Fruit fly (Drosophila melanogaster) whole organism, embryonic: ENCODE measurements around the gene CG10576.
A peak's percentile ranks its signal among the peaks of the same experiment; 100 is the strongest.

Source experiments
- Ada2b ChIP-seq: fragments of 200-800 bp; sonication (Bioruptor generic); IDR thresholded peaks from 2 replicates; pipeline ENCODE4 v1.3.6; 2022; ENCODE audit warnings: missing biosample characterization, missing genetic modification characterization
- Atf-2 ChIP-seq: fragments of 200-800 bp; sonication (Bioruptor generic); optimal IDR thresholded peaks from 2 replicates; lab custom pipeline; 2016; ENCODE audit warnings: missing biosample characterization, missing genetic modification characterization
- CG10321 ChIP-seq: fragments of 200-800 bp; sonication (Bioruptor generic); IDR thresholded peaks from 2 replicates; pipeline ENCODE4 v1.3.6; 2022; ENCODE audit warnings: missing biosample characterization, missing genetic modification characterization
- CG11398 ChIP-seq: fragments of 200-800 bp; sonication (Bioruptor generic); optimal IDR thresholded peaks from 2 replicates; lab custom pipeline; 2016; ENCODE audit warnings: missing biosample characterization, missing genetic modification characterization
- CG12659 ChIP-seq: fragments of 200-800 bp; sonication (Bioruptor generic); optimal IDR thresholded peaks from 3 replicates; lab custom pipeline; 2017; ENCODE audit warnings: mild to moderate bottlenecking, missing biosample characterization, missing genetic modification reagents, missing genetic modification characterization
- CG13287 ChIP-seq: fragments of 200-800 bp; sonication (Bioruptor generic); IDR thresholded peaks from 2 replicates; pipeline ENCODE4 v1.3.6; 2022; ENCODE audit warnings: missing biosample characterization, missing genetic modification characterization; ENCODE audit not compliant: partially characterized antibody
- CG13894 ChIP-seq: fragments of 200-800 bp; sonication (Bioruptor generic); optimal IDR thresholded peaks from 3 replicates; lab custom pipeline; 2018; ENCODE audit warnings: missing biosample characterization, mild to moderate bottlenecking, missing genetic modification characterization, moderate library complexity
- CG15514 ChIP-seq: fragments of 200-800 bp; sonication (Bioruptor generic); optimal IDR thresholded peaks from 3 replicates; lab custom pipeline; 2017; ENCODE audit warnings: missing biosample characterization, missing genetic modification characterization, mild to moderate bottlenecking, moderate library complexity, missing genetic modification reagents
- CG15601 ChIP-seq: fragments of 200-800 bp; sonication (Bioruptor generic); optimal IDR thresholded peaks from 3 replicates; lab custom pipeline; 2019; ENCODE audit warnings: missing biosample characterization, mild to moderate bottlenecking, missing genetic modification characterization, moderate library complexity
- CG2116 ChIP-seq: fragments of 200-800 bp; sonication (Bioruptor generic); optimal IDR thresholded peaks from 3 replicates; lab custom pipeline; 2018; ENCODE audit warnings: missing biosample characterization, mild to moderate bottlenecking, missing genetic modification characterization
- CG2120 ChIP-seq: fragments of 200-800 bp; sonication (Bioruptor generic); optimal IDR thresholded peaks from 3 replicates; lab custom pipeline; 2016; ENCODE audit warnings: missing biosample characterization, missing genetic modification characterization
- CG2129 ChIP-seq: fragments of 200-800 bp; sonication (Bioruptor generic); IDR thresholded peaks from 2 replicates; pipeline ENCODE4 v1.3.6; 2022; ENCODE audit warnings: missing biosample characterization, missing genetic modification characterization; ENCODE audit not compliant: partially characterized antibody
- CG2875 ChIP-seq: fragments of 200-800 bp; sonication (Bioruptor generic); optimal IDR thresholded peaks from 2 replicates; lab custom pipeline; 2017; ENCODE audit warnings: missing biosample characterization, mild to moderate bottlenecking, missing genetic modification characterization, missing genetic modification reagents
- CG30403 ChIP-seq: fragments of 200-800 bp; sonication (Bioruptor generic); optimal IDR thresholded peaks from 3 replicates; lab custom pipeline; 2016; ENCODE audit warnings: missing biosample characterization, missing genetic modification characterization
- CG32767 ChIP-seq: fragments of 200-800 bp; sonication (Bioruptor generic); IDR thresholded peaks from 2 replicates; pipeline ENCODE4 v1.3.6; 2022; ENCODE audit warnings: missing biosample characterization, missing genetic modification characterization
- CG4854 ChIP-seq: fragments of 200-800 bp; sonication (Bioruptor generic); optimal IDR thresholded peaks from 2 replicates; lab custom pipeline; 2016; ENCODE audit warnings: missing biosample characterization, missing genetic modification characterization, inconsistent platforms
- CG5245 ChIP-seq: fragments of 200-800 bp; sonication (Bioruptor generic); optimal IDR thresholded peaks from 3 replicates; lab custom pipeline; 2016; ENCODE audit warnings: missing biosample characterization, missing genetic modification characterization
- CG8290 ChIP-seq, 3 experiments: fragments of 200-800 bp; sonication (Bioruptor generic); optimal IDR thresholded peaks; 2 replicates each; lab custom pipeline; 2016 to 2019; ENCODE audit warnings: missing biosample characterization in 3 of 3, missing genetic modification characterization in 3 of 3, mild to moderate bottlenecking in 2 of 3, moderate library complexity in 1 of 3
- Chrac-16 ChIP-seq: fragments of 200-800 bp; sonication (Bioruptor generic); optimal IDR thresholded peaks from 3 replicates; lab custom pipeline; 2016; ENCODE audit warnings: missing biosample characterization, missing genetic modification characterization
- Dbx ChIP-seq: fragments of 200-800 bp; sonication (Bioruptor generic); IDR thresholded peaks from 3 replicates; pipeline ENCODE4 v1.3.6; 2022; ENCODE audit warnings: missing biosample characterization, missing genetic modification characterization
- Dp ChIP-seq: fragments of 200-800 bp; sonication (Bioruptor generic); optimal IDR thresholded peaks from 2 replicates; lab custom pipeline; 2018; ENCODE audit warnings: missing biosample characterization, mild to moderate bottlenecking, missing genetic modification characterization, moderate library complexity
- Ets97D ChIP-seq: fragments of 200-800 bp; sonication (Bioruptor generic); optimal IDR thresholded peaks from 3 replicates; lab custom pipeline; 2016; ENCODE audit warnings: missing biosample characterization, missing genetic modification characterization
- HLH4C ChIP-seq: fragments of 200-800 bp; sonication (Bioruptor generic); IDR thresholded peaks from 3 replicates; pipeline ENCODE4 v1.3.6; 2022; ENCODE audit warnings: missing biosample characterization, missing genetic modification characterization; ENCODE audit not compliant: partially characterized antibody
- Hsf ChIP-seq: fragments of 200-800 bp; sonication (Bioruptor generic); optimal IDR thresholded peaks from 3 replicates; lab custom pipeline; 2016; ENCODE audit warnings: missing biosample characterization, missing genetic modification characterization
- Max ChIP-seq: fragments of 200-800 bp; sonication (Bioruptor generic); optimal IDR thresholded peaks from 2 replicates; lab custom pipeline; 2016; ENCODE audit warnings: missing biosample characterization, mild to moderate bottlenecking, missing genetic modification characterization
- Med ChIP-seq: fragments of 200-800 bp; sonication (Bioruptor generic); peaks from one replicate; lab custom pipeline; 2016; ENCODE audit warnings: missing biosample characterization, missing genetic modification characterization, mild to moderate bottlenecking, inconsistent platforms, moderate library complexity
- NC2β ChIP-seq: fragments of 200-800 bp; sonication (Bioruptor generic); optimal IDR thresholded peaks from 2 replicates; lab custom pipeline; 2016; ENCODE audit warnings: missing biosample characterization, missing genetic modification characterization
- Rfx ChIP-seq: fragments of 200-800 bp; sonication (Bioruptor generic); IDR thresholded peaks from 2 replicates; pipeline ENCODE4 v1.3.6; 2022; ENCODE audit warnings: missing biosample characterization, missing genetic modification characterization
- Rx ChIP-seq: fragments of 200-800 bp; sonication (Bioruptor generic); IDR thresholded peaks from 2 replicates; pipeline ENCODE4 v1.3.6; 2022; ENCODE audit warnings: missing biosample characterization, missing genetic modification characterization
- Side ChIP-seq: fragments of 200-800 bp; sonication (Bioruptor generic); optimal IDR thresholded peaks from 2 replicates; lab custom pipeline; 2016; ENCODE audit warnings: missing biosample characterization, missing genetic modification characterization
- Sry-δ ChIP-seq: fragments of 200-800 bp; sonication (Bioruptor generic); optimal IDR thresholded peaks from 2 replicates; lab custom pipeline; 2016; ENCODE audit warnings: missing biosample characterization, missing genetic modification characterization
- Xbp1 ChIP-seq: fragments of 200-800 bp; sonication (Bioruptor generic); optimal IDR thresholded peaks from 3 replicates; lab custom pipeline; 2016; ENCODE audit warnings: missing biosample characterization, mild to moderate bottlenecking, missing genetic modification characterization
- bsh ChIP-seq, 2 experiments: fragments of 200-800 bp; sonication (Bioruptor generic); optimal IDR thresholded peaks; 2 replicates each; lab custom pipeline; 2017 to 2018; ENCODE audit warnings: mild to moderate bottlenecking in 2 of 2, missing biosample characterization in 2 of 2, missing genetic modification characterization in 2 of 2, moderate library complexity in 1 of 2
- danr ChIP-seq: fragments of 200-800 bp; sonication (Bioruptor generic); IDR thresholded peaks from 2 replicates; pipeline ENCODE4 v1.3.6; 2022; ENCODE audit warnings: missing biosample characterization, missing genetic modification characterization
- dimm ChIP-seq: fragments of 200-800 bp; sonication (Bioruptor generic); IDR thresholded peaks from 2 replicates; pipeline ENCODE4 v1.3.6; 2022; ENCODE audit warnings: missing biosample characterization, missing genetic modification characterization
- ems ChIP-seq: fragments of 200-800 bp; sonication (Bioruptor generic); optimal IDR thresholded peaks from 3 replicates; lab custom pipeline; 2016; ENCODE audit warnings: missing biosample characterization, missing genetic modification characterization
- esg ChIP-seq: fragments of 200-800 bp; sonication (Bioruptor generic); conservative IDR thresholded peaks from 2 replicates; pipeline ENCODE4 v1.3.6; 2022; ENCODE audit warnings: missing biosample characterization, missing genetic modification characterization
- fd3F ChIP-seq: fragments of 200-800 bp; sonication (Bioruptor generic); optimal IDR thresholded peaks from 2 replicates; lab custom pipeline; 2018; ENCODE audit warnings: missing biosample characterization, mild to moderate bottlenecking, missing genetic modification characterization, moderate library complexity
- gem ChIP-seq: fragments of 200-800 bp; sonication (Bioruptor generic); optimal IDR thresholded peaks from 2 replicates; lab custom pipeline; 2019; ENCODE audit warnings: missing biosample characterization, mild to moderate bottlenecking, missing genetic modification characterization, moderate library complexity
- grau ChIP-seq: fragments of 200-800 bp; optimal IDR thresholded peaks from 3 replicates; lab custom pipeline; 2019; ENCODE audit warnings: missing biosample characterization, mild to moderate bottlenecking, missing genetic modification characterization, moderate library complexity
- grn ChIP-seq: fragments of 200-800 bp; sonication (Bioruptor generic); optimal IDR thresholded peaks from 3 replicates; lab custom pipeline; 2017; ENCODE audit warnings: missing biosample characterization, missing genetic modification characterization
- gro ChIP-seq: fragments of 200-800 bp; sonication (Bioruptor generic); optimal IDR thresholded peaks from 2 replicates; lab custom pipeline; 2016; ENCODE audit warnings: missing biosample characterization, missing genetic modification characterization
- kay ChIP-seq: fragments of 200-800 bp; sonication (Bioruptor generic); optimal IDR thresholded peaks from 2 replicates; lab custom pipeline; 2016; ENCODE audit warnings: missing biosample characterization, missing genetic modification characterization
- mld ChIP-seq: fragments of 200-800 bp; sonication (Bioruptor generic); IDR thresholded peaks from 3 replicates; pipeline ENCODE4 v1.3.6; 2022; ENCODE audit warnings: missing biosample characterization, missing genetic modification characterization; ENCODE audit not compliant: partially characterized antibody
- pan ChIP-seq, 4 experiments: fragments of >200 bp in 3 of 4; fragments of 200-800 bp in 1 of 4; sonication (Bioruptor generic) in 1 of 4; optimal IDR thresholded peaks in 3 of 4; IDR thresholded peaks in 1 of 4; 2 replicates each; pipeline versions ENCODE4 v1.3.6 to Lab custom; 2017 to 2022; ENCODE audit warnings: missing biosample characterization in 2 of 4, missing genetic modification characterization in 2 of 4, mixed read lengths in 1 of 4
- row ChIP-seq: fragments of 200-800 bp; sonication (Bioruptor generic); IDR thresholded peaks from 3 replicates; pipeline ENCODE4 v1.3.6; 2022; ENCODE audit warnings: missing biosample characterization, missing genetic modification characterization
- tll ChIP-seq, 2 experiments: fragments of 200-800 bp in 1 of 2; fragments of >200 bp in 1 of 2; sonication (Bioruptor generic) in 1 of 2; optimal IDR thresholded peaks; 2 replicates each; lab custom pipeline; 2017 to 2019; ENCODE audit warnings: missing biosample characterization in 2 of 2, missing genetic modification characterization in 2 of 2, mild to moderate bottlenecking in 1 of 2, moderate library complexity in 1 of 2
- trem ChIP-seq: fragments of 200-800 bp; optimal IDR thresholded peaks from 3 replicates; lab custom pipeline; 2019; ENCODE audit warnings: missing biosample characterization, mild to moderate bottlenecking, missing genetic modification characterization, moderate library complexity
- twi ChIP-seq: fragments of 200-800 bp; optimal IDR thresholded peaks from 2 replicates; lab custom pipeline; 2019; ENCODE audit warnings: missing biosample characterization, mild to moderate bottlenecking, missing genetic modification characterization, moderate library complexity

CG10576 gene

dm6 chr3L:5789663-5790062, 24.2 kb upstream of the CG10576 start (continued):
- TF ChIP-seq grau (tag; lab: Kevin White, UChicago): peak; percentile 24
- peak; percentile 45 for TF ChIP-seq NC2β (GFP tag; lab: Kevin White, UChicago)
- no peak for TF ChIP-seq HLH4C (GFP tag; lab: Robert Waterston, UW)
- TF ChIP-seq Dp (GFP tag; lab: Kevin White, UChicago): peak; percentile 93
- no peak for TF ChIP-seq CG2129 (GFP tag; lab: Robert Waterston, UW)
- peak; percentile 92 for TF ChIP-seq Med (GFP tag; lab: Kevin White, UChicago)
- TF ChIP-seq danr (GFP tag; lab: Robert Waterston, UW): no peak
- peak; percentile 8 for TF ChIP-seq Hsf (GFP tag; lab: Kevin White, UChicago)
- peak; percentile 16 for TF ChIP-seq CG4854 (GFP tag; lab: Kevin White, UChicago)
- peak; percentile 47 for TF ChIP-seq CG30403 (GFP tag; lab: Kevin White, UChicago)
- peak in 1 of 2 experiments; percentile 37 for TF ChIP-seq bsh (GFP tag; optimal IDR thresholded peaks at IDR 0.05; lab: Kevin White, UChicago)
- no peak for TF ChIP-seq twi (tag; lab: Kevin White, UChicago)
- TF ChIP-seq CG13287 (GFP tag; lab: Robert Waterston, UW): peak; percentile 48; the same call in 1 of the 2 replicates
- peak; percentile 63 for TF ChIP-seq CG15601
- peak; percentile 37 for TF ChIP-seq Sry-δ (GFP tag; lab: Kevin White, UChicago)
- TF ChIP-seq CG2120 (GFP tag; lab: Kevin White, UChicago): peak; percentile 61
- TF ChIP-seq Rx (GFP tag; lab: Robert Waterston, UW): peak; percentile 21; the same call in 1 of the 2 replicates
- TF ChIP-seq CG32767 (GFP tag; lab: Robert Waterston, UW): no peak
- TF ChIP-seq Rfx (GFP tag; lab: Robert Waterston, UW): peak; percentile 36
- TF ChIP-seq pan (optimal IDR thresholded peaks at IDR 0.05; lab: Kevin White, UChicago): no peak
- TF ChIP-seq pan (GFP tag; optimal IDR thresholded peaks at IDR 0.05 in 1 of 2, IDR thresholded peaks at IDR 0.05 in 1 of 2): peak in 1 of 2 experiments; percentile 36
- peak; percentile 27 for TF ChIP-seq CG5245
- TF ChIP-seq CG8290 (GFP tag; optimal IDR thresholded peaks at IDR 0.05; lab: Kevin White, UChicago): no peak
- peak in 1 of 2 experiments; percentile 62 for TF ChIP-seq CG8290 (tag; optimal IDR thresholded peaks at IDR 0.05; lab: Kevin White, UChicago)
- peak; percentile 22 for TF ChIP-seq Chrac-16 (GFP tag; lab: Kevin White, UChicago)
- TF ChIP-seq CG2116 (GFP tag; lab: Kevin White, UChicago): peak; percentile 45
- no peak for TF ChIP-seq CG11398 (GFP tag; lab: Kevin White, UChicago)
- TF ChIP-seq row (GFP tag; lab: Robert Waterston, UW): peak; percentile 20; the same call in 1 of the 3 replicates
- no peak for TF ChIP-seq CG10321 (GFP tag; lab: Robert Waterston, UW)
- peak; percentile 10 for TF ChIP-seq CG13894 (tag; lab: Kevin White, UChicago)
- peak; percentile 51 for TF ChIP-seq Side
- no peak for TF ChIP-seq tll (GFP tag; optimal IDR thresholded peaks at IDR 0.05; lab: Kevin White, UChicago)
- peak; percentile 98 for TF ChIP-seq trem (tag; lab: Kevin White, UChicago)
- TF ChIP-seq CG15514: peak; percentile 79
- TF ChIP-seq CG2875 (GFP tag; lab: Kevin White, UChicago): no peak
- peak; percentile 32; the same call in 1 of the 2 replicates for TF ChIP-seq Ada2b (GFP tag; lab: Robert Waterston, UW)
- peak; percentile 17 for TF ChIP-seq kay (GFP tag; lab: Kevin White, UChicago)
- peak; percentile 38 for TF ChIP-seq Xbp1
- TF ChIP-seq gem (tag; lab: Kevin White, UChicago): peak; percentile 57
- TF ChIP-seq fd3F (GFP tag; lab: Kevin White, UChicago): no peak
- TF ChIP-seq Ets97D (GFP tag; lab: Kevin White, UChicago): peak; percentile 49
- peak; percentile 11 for TF ChIP-seq Max (GFP tag; lab: Kevin White, UChicago)
- no peak for TF ChIP-seq dimm (GFP tag; lab: Robert Waterston, UW)
- no peak for TF ChIP-seq mld (GFP tag; lab: Robert Waterston, UW)
- peak; percentile 48 for TF ChIP-seq ems (GFP tag; lab: Kevin White, UChicago)
- TF ChIP-seq esg (GFP tag; lab: Robert Waterston, UW): peak; percentile 34; the same call in 1 of the 2 replicates
- TF ChIP-seq gro (GFP tag; lab: Kevin White, UChicago): peak; percentile 74
- TF ChIP-seq Atf-2: no peak
- peak; percentile 37 for TF ChIP-seq CG12659 (GFP tag; lab: Kevin White, UChicago)
- TF ChIP-seq grn (GFP tag; lab: Kevin White, UChicago): peak; percentile 100
- 0 out of 3 replicates have a peak, but pooled peaks have one; percentile 31 for TF ChIP-seq Dbx (GFP tag; lab: Robert Waterston, UW)
